Worm (Caenorhabditis elegans): ENCODE measurements around the gene eif-2Bdelta.

Gene eif-2Bdelta

ce11 chrV:9503152-9503817, 10.3 kb upstream of the eif-2Bdelta start (continued):
- no peak for TF ChIP-seq ztf-11 (tag; optimal IDR thresholded peaks at IDR 0.05)
- TF ChIP-seq hlh-11 (tag; optimal IDR thresholded peaks at IDR 0.05), result peak; percentile 65
- TF ChIP-seq lin-39 (tag; optimal IDR thresholded peaks at IDR 0.05), result no peak
- peak; percentile 80 for TF ChIP-seq vab-7 (GFP tag; IDR thresholded peaks at IDR 0.05)
- TF ChIP-seq rbr-2 (tag; optimal IDR thresholded peaks at IDR 0.05), result peak; percentile 75
- no peak for TF ChIP-seq F10B5.3 (tag; optimal IDR thresholded peaks at IDR 0.05)
- TF ChIP-seq nhr-77 (tag; optimal IDR thresholded peaks at IDR 0.05), result peak; percentile 12

DNA sequence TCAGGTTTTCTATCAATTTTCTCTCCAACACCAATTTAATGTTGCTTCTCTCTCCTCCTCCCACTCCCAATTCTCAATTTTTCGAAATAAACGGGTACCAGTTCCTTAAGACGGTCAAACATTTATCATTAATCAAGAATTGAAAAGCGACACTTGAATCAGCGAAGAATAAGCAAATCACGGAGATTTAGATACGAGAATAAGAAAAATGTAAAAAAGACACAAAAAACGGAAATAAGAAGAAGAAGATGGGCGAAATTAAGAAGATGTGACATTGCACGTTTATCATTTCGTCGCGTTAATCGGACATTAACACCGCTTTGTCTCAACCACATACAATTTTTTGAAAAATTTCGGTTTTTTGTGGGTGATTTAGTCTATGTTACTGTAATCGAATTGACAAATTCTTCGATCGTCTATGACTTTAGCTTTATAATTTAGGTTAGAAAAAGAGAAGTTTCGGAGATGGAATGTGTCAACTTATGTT, 9.1 kb upstream of the eif-2Bdelta start, which contains the start of gene haao-1:
TSS of gene haao-1 (plus strand) at position 437 of the 487 bp plus-strand sequence.
- no peak for TF ChIP-seq hif-1 (tag; optimal IDR thresholded peaks at IDR 0.05)
- no peak for TF ChIP-seq lin-13 (GFP tag; optimal IDR thresholded peaks at IDR 0.05)
- no peak for TF ChIP-seq Y75B8A.6 (GFP tag; IDR thresholded peaks at IDR 0.05)
- TF ChIP-seq ztf-7 (tag; optimal IDR thresholded peaks at IDR 0.05), result no peak
- TF ChIP-seq F49E8.2 (tag; optimal IDR thresholded peaks at IDR 0.05; ENCODE audit: borderline replicate concordance), result no peak
- TF ChIP-seq ztf-11 (tag; optimal IDR thresholded peaks at IDR 0.05), result no peak
- TF ChIP-seq ama-1 (optimal IDR thresholded peaks at IDR 0.05), result no peak
- TF ChIP-seq spr-3 (GFP tag; optimal IDR thresholded peaks at IDR 0.05), result no peak
- TF ChIP-seq hlh-11 (tag; optimal IDR thresholded peaks at IDR 0.05), result peak; percentile 6
- peak; percentile 13 for TF ChIP-seq mxl-3 (GFP tag; optimal IDR thresholded peaks at IDR 0.05)
- TF ChIP-seq R02D3.7 (tag; optimal IDR thresholded peaks at IDR 0.05), result no peak
- TF ChIP-seq mep-1 (tag; optimal IDR thresholded peaks at IDR 0.05), result no peak
- TF ChIP-seq unc-62 (GFP tag; optimal IDR thresholded peaks at IDR 0.05 in 1 of 2), result no peak
- no peak for TF ChIP-seq unc-62 (tag; optimal IDR thresholded peaks at IDR 0.05)
- TF ChIP-seq ces-1 (GFP tag; optimal IDR thresholded peaks at IDR 0.05), result no peak
- no peak for TF ChIP-seq pqm-1 (tag; optimal IDR thresholded peaks at IDR 0.05)
- no peak for TF ChIP-seq Y48G9A.11 (GFP tag; IDR thresholded peaks at IDR 0.05)
- TF ChIP-seq aha-1 (tag), result peak; percentile 87
- TF ChIP-seq duxl-1 (tag; optimal IDR thresholded peaks at IDR 0.05; ENCODE audit: poor library complexity), result no peak
- no peak for TF ChIP-seq nhr-25 (tag; optimal IDR thresholded peaks at IDR 0.05; ENCODE audit: borderline replicate concordance, insufficient read depth)

DNA sequence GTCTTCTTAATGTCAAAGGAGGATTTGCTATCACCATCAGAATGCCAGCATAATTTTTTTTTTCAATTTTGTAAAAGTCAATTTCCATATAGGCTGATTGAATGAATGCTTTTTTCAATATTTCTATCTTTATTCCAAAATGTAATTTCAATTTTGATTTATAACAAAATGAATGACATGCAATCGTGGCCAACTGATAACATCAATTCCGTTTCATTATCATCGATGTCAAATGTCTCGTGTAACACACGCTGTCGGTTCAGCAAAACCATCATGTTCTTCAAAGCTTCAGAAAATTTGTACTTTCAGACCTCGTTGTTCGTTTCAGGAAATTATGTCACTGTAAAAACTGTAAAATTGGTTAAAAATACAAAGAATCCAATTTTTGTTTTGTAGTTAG, 6.7 kb upstream of the eif-2Bdelta start:
- TF ChIP-seq aly-2 (tag; optimal IDR thresholded peaks at IDR 0.05), result no peak
- TF ChIP-seq mxl-3 (GFP tag; optimal IDR thresholded peaks at IDR 0.05), result peak; percentile 83
- TF ChIP-seq pqm-1 (tag; optimal IDR thresholded peaks at IDR 0.05), result peak; percentile 71
- 0 out of 2 replicates have a peak, but pooled peaks have one; percentile 41 for TF ChIP-seq nhr-41 (GFP tag; IDR thresholded peaks at IDR 0.05)
- TF ChIP-seq lin-13 (GFP tag; optimal IDR thresholded peaks at IDR 0.05), result no peak
- no peak for TF ChIP-seq ZK546.5 (tag; optimal IDR thresholded peaks at IDR 0.05)
- no peak for TF ChIP-seq nhr-237 (tag; optimal IDR thresholded peaks at IDR 0.05)
- TF ChIP-seq hif-1 (tag; optimal IDR thresholded peaks at IDR 0.05), result no peak
- no peak for TF ChIP-seq duxl-1 (tag; optimal IDR thresholded peaks at IDR 0.05; ENCODE audit: poor library complexity)
- TF ChIP-seq dve-1 (tag; optimal IDR thresholded peaks at IDR 0.05; ENCODE audit: insufficient read depth), result peak; percentile 68
- no peak for TF ChIP-seq daf-16 (GFP tag; optimal IDR thresholded peaks at IDR 0.05)
- peak; percentile 25 for TF ChIP-seq daf-16 (tag; optimal IDR thresholded peaks at IDR 0.05)
- TF ChIP-seq mep-1 (tag; optimal IDR thresholded peaks at IDR 0.05), result peak; percentile 15
- peak; percentile 96 for TF ChIP-seq php-3 (GFP tag; IDR thresholded peaks at IDR 0.05)
- TF ChIP-seq arid-1 (GFP tag; conservative IDR thresholded peaks at IDR 0.05), result no peak
- peak; percentile 94 for TF ChIP-seq dmd-6 (GFP tag; IDR thresholded peaks at IDR 0.05)
- TF ChIP-seq sdz-12 (GFP tag; optimal IDR thresholded peaks at IDR 0.05), result no peak
- TF ChIP-seq mdl-1 (tag; optimal IDR thresholded peaks at IDR 0.05), result peak in 1 of 2 experiments; percentile 37
- peak; percentile 79 for TF ChIP-seq nhr-28 (tag; optimal IDR thresholded peaks at IDR 0.05)
- TF ChIP-seq zag-1 (tag; optimal IDR thresholded peaks at IDR 0.05), result no peak
- TF ChIP-seq hlh-30 (tag; optimal IDR thresholded peaks at IDR 0.05; ENCODE audit: insufficient read depth), result peak; percentile 48
- no peak for TF ChIP-seq ces-1 (GFP tag; optimal IDR thresholded peaks at IDR 0.05)
- no peak for TF ChIP-seq nhr-77 (tag; optimal IDR thresholded peaks at IDR 0.05)
- peak; percentile 90 for TF ChIP-seq ceh-20 (GFP tag; IDR thresholded peaks at IDR 0.05)
- TF ChIP-seq hlh-11 (tag; optimal IDR thresholded peaks at IDR 0.05), result peak; percentile 23
- TF ChIP-seq Y105C5A.15 (GFP tag; IDR thresholded peaks at IDR 0.05), result no peak
- no peak for TF ChIP-seq F44E2.7 (GFP tag; IDR thresholded peaks at IDR 0.05)
- TF ChIP-seq Y5F2A.4 (GFP tag; optimal IDR thresholded peaks at IDR 0.05), result no peak
- TF ChIP-seq tag-97 (GFP tag; IDR thresholded peaks at IDR 0.05), result no peak
